Worm (Caenorhabditis elegans): Measurements from ENCODE around the gene Y55H10A.2.

- no peak for TF ChIP-seq ceh-8 (GFP tag; optimal IDR thresholded peaks at IDR 0.05)
- no peak for TF ChIP-seq pqm-1 (tag; optimal IDR thresholded peaks at IDR 0.05)
- no peak for TF ChIP-seq elt-2 (tag; optimal IDR thresholded peaks at IDR 0.05)
- TF ChIP-seq zip-4 (GFP tag; optimal IDR thresholded peaks at IDR 0.05), result no peak
- no peak for TF ChIP-seq dsc-1 (tag; optimal IDR thresholded peaks at IDR 0.05)
- TF ChIP-seq lin-13 (GFP tag; optimal IDR thresholded peaks at IDR 0.05), result no peak
Observed at ce11 chrIV:3384047-3384446, 20.7 kb downstream of the Y55H10A.2 start, which contains the start of gene B0546.4.

Data from whole organism, L1 larva.